Fruit fly (Drosophila melanogaster) whole organism, embryonic: Measurements from ENCODE around the gene Hnf4.

ENCODE experiments used
- Bdp1 ChIP-seq: fragments of 200-800 bp; sonication (Bioruptor generic); optimal IDR thresholded peaks from 3 replicates; lab custom pipeline; 2016; ENCODE audit warnings: missing biosample characterization, missing genetic modification characterization
- CG15514 ChIP-seq: fragments of 200-800 bp; sonication (Bioruptor generic); optimal IDR thresholded peaks from 3 replicates; lab custom pipeline; 2017; ENCODE audit warnings: missing biosample characterization, missing genetic modification characterization, mild to moderate bottlenecking, moderate library complexity, missing genetic modification reagents
- CG32772 ChIP-seq: fragments of 200-800 bp; sonication (Bioruptor generic); IDR thresholded peaks from 2 replicates; pipeline ENCODE4 v1.3.6; 2022; ENCODE audit warnings: missing biosample characterization, missing genetic modification characterization
- Dbx ChIP-seq: fragments of 200-800 bp; sonication (Bioruptor generic); IDR thresholded peaks from 3 replicates; pipeline ENCODE4 v1.3.6; 2022; ENCODE audit warnings: missing biosample characterization, missing genetic modification characterization
- dimm ChIP-seq: fragments of 200-800 bp; sonication (Bioruptor generic); IDR thresholded peaks from 2 replicates; pipeline ENCODE4 v1.3.6; 2022; ENCODE audit warnings: missing biosample characterization, missing genetic modification characterization
- ftz-f1 ChIP-seq: fragments of 200-800 bp; sonication (Bioruptor generic); optimal IDR thresholded peaks from 2 replicates; lab custom pipeline; 2016; ENCODE audit warnings: missing biosample characterization, missing genetic modification characterization

DNA sequence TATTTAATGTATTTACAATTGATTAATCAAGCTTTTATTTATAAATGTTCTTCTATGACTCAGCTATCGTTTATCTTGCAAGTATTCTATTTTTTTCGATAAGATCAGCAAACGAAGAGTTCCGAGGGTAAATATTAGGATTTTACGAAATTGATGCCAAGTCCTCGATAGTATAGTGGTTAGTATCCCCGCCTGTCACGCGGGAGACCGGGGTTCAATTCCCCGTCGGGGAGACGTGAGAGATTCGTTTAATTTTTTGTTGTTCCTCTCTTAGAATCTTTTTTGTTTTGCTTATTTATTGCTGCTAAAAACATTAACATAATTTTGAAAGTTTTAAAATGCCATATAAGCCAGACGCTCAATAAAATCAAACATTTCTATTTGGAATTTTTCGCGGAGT lies 30.5 kb downstream of the Hnf4 start:
- TF ChIP-seq CG15514 (GFP tag; lab: Kevin White, UChicago) (no peak), Bdp1 (GFP tag; lab: Kevin White, UChicago) (peak; percentile 97), dimm (GFP tag; lab: Robert Waterston, UW) (no peak), ftz-f1 (GFP tag; lab: Kevin White, UChicago) (no peak), CG32772 (GFP tag; lab: Robert Waterston, UW) (no peak), Dbx (no peak)
